Worm (Caenorhabditis elegans): ENCODE data around the gene Y38C1AA.12.

Gene Y38C1AA.12

DNA sequence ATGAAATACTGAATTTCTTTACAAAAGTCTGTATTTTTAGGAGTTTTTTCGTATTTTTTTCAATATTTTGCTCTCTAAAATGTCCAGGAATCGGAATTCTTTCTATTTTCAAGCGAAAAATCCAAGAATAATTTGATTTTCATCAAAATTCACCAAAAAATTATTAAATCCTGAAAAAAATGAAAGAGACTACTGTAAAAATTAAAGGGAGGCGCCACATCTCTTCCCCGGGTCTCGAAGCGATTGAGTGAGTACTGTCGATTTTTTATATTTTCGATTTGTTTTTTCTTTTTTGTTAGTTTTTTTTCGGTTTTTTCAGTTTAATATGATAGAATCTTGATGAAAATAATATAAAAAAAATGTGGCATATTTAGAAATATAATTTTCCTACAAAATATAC, 8.5 kb upstream of the Y38C1AA.12 start:
- no peak for TF ChIP-seq unc-62 (GFP tag; optimal IDR thresholded peaks at IDR 0.05)

DNA sequence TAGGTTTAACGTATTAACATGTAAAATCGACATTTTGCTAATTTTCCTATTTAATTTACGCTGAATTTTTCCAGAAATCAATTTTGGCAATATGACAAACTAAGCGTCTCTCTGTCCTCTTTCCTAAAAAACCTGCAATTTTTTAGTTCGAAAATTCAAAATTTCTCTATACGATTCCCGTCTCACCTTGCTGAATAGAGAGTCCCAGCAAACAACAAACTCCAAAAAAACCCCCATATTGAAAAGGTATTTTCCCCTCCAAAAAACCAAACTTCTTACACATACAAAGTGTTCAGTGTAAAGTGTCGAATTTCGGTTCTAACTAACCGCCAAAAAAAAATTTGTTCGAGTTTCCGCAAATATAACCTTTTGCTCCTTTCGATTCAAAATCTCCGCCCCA, 7.9 kb upstream of the Y38C1AA.12 start, which contains the start of gene pnc-1:
TSS of gene pnc-1 (plus strand) at position 301 of the 400 bp plus-strand sequence.
- TF ChIP-seq unc-62 (GFP tag; optimal IDR thresholded peaks at IDR 0.05): no peak

DNA sequence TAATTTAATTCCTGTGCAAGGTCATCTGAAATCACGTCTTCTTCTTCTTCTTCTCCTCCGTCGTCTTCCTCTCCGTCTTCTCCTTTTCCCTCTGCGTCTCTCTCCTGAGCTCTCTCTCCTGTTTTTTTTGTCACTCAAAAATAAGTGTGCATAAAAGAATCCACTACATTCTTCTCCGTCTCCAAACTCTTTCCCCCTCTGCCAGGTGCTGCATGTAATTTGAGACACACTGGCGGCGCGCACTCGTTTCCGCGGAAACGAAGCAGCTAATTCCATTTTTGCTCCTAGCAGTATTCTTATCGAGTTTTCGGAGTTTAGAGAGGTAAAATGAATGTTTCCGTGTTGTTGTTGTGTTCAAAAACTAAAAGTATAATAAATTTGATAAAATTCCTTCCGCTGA, 5.9 kb upstream of the Y38C1AA.12 start:
- TF ChIP-seq unc-62 (GFP tag; optimal IDR thresholded peaks at IDR 0.05): no peak

DNA sequence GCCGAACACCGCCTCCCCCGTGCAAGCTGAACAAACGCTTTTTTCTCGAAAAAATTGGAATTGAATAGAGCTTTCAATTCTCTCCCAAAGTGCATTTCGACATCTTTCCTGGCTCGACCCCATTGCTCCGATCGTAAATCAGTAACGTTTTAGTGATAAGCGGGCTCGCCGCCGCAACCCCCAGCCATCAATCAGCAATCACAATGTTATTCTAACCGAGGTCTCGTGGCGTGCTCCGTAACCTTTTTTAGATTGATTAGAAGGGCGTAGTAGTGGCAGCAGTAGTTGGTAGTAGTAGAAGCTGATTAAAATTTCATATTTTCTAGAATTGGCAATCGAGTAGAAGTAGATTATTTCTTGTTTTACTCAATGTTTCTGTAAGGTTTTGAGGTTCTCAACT, 4.7 kb upstream of the Y38C1AA.12 start:
- TF ChIP-seq unc-62 (GFP tag; optimal IDR thresholded peaks at IDR 0.05): no peak

DNA sequence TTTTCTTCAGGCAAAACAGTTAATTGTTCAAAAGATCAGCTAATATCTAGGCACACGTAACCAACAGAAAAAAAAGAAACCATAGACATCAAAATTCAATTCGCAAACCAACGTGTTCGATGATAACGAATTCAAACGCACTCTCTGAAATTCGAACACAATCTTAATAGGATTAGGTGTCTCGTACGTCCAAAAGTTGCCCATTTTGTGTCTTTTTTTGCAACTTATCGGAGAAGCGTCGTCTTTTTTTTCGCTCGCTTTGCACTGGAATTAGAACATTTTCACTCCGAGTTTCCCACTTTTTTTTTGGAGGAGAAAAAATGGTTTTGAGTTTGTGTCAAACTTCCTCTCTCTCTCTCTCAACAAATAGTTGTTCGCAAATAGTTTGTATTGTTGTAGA, 3.0 kb upstream of the Y38C1AA.12 start:
- no peak for TF ChIP-seq unc-62 (GFP tag; optimal IDR thresholded peaks at IDR 0.05)

DNA sequence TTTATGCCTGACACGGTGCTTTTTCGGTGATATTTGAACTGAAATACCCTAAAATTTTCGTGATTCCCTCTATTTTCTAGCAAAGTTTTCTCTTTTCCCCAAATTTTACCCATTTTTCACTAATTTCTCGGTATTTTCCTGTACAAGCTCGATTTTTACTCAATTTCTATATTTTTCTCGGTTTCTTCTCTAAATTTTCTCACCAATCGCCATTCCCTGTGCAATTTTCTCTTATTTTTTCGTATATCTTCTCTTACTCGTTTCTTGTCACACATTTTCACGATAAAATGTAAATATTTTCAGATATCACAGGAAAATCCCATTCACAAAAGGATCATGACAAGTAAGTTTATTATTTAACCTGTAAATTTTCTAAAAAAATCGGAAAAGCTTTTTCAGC, 2.4 kb downstream of the Y38C1AA.12 start, which contains the start of gene csn-3:
TSS of gene csn-3 (plus strand) at position 301 of the 400 bp plus-strand sequence.
- TF ChIP-seq unc-62 (GFP tag; optimal IDR thresholded peaks at IDR 0.05): no peak

DNA sequence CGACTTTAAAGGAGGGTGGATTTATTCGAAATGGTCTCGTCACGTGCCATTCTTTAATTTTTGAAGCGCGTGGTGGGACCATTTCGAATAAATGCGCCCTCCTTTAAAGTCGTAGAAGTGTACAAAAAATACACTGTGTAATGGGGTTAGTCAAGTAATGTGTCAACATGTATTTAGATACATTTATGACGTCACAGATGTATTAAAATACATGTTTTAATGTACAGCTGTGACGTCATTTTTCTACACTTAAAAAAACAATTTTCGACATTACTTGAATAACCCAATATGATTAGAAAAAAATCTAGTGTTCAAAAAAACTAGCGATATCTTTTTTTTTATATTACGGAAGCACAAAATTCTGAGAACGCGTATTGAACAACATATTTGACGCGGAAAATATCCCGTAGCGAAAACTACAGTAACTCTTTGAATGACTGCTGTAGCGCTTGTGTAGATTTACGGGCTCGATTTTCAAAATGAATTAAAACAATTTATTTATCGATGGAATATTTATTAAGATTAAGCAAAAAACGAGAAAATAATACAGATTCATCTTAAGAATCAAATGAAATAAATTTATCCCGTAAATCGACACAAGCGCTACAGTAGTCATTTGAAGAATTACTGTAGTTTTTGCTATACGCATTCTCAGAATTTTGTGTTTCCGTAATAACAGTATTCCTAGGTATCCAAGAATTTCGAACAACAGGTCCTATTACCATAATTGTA, 11.0 kb downstream of the Y38C1AA.12 start, which contains the start of gene gfrp-1:
TSS of gene gfrp-1 (plus strand) at position 682 of the 732 bp plus-strand sequence.
- TF ChIP-seq unc-62 (GFP tag; optimal IDR thresholded peaks at IDR 0.05): no peak

DNA sequence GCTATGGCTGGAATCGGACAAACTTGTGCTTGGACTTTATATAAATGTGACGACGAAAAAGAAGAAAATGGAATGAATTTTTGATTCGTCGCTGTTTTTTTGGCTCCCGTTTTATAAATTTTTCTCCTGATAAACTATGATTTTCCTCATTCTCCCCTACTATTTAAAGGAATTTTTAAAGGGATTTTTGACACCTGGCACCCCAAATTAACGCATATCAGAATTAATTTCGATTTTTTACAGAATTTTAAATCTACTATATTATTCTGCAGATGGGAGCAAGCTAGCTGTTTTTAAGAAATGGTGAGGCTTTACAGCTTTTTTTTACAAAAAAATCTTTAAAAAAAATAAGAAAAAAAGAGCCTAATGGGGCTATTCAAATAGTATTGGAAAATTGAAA, 12.9 kb downstream of the Y38C1AA.12 start, which contains the start of gene coa-1:
TSS of gene coa-1 (plus strand) at position 301 of the 400 bp plus-strand sequence.
- no peak for TF ChIP-seq unc-62 (GFP tag; optimal IDR thresholded peaks at IDR 0.05)

DNA sequence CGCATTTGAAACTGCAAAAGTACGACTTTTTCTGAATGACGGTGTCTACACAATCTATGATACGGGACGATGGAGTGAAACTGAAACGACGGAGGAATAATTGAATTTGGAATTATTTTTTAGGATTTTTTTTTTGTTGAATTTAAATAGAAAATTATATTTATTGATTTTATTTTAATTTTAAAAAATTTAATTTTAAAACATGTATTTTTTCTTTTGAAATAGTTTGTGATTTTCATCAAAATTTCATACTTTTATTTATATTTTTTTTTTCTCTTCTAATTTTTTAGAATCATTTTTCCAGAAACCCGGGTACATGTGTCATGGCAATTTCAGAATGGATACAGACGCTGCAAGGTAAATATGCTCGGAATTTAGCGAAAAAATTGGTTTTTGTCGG, 15.8 kb downstream of the Y38C1AA.12 start, which contains the start of gene Y38C1AA.1:
TSS of gene Y38C1AA.1 (plus strand) at position 301 of the 400 bp plus-strand sequence.
- no peak for TF ChIP-seq unc-62 (GFP tag; optimal IDR thresholded peaks at IDR 0.05)

DNA sequence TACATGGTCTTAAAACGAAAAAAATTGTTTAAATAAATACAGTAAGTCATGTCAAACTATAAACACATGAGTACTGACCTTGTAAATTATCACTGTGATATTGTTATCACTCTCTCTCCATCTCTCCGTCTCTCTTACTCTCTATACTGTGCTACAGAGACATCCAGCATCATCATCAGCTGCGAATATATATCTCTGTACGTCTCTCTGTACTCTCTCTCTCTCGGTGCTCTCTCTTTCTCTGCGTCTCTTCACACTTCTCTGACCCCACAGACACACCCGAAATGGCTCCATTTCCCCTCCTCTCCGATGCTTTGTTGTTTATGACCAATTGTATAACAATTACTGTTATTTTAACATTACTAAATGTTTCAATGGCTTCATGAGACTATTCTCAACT, 18.5 kb downstream of the Y38C1AA.12 start:
- no peak for TF ChIP-seq unc-62 (GFP tag; optimal IDR thresholded peaks at IDR 0.05)

DNA sequence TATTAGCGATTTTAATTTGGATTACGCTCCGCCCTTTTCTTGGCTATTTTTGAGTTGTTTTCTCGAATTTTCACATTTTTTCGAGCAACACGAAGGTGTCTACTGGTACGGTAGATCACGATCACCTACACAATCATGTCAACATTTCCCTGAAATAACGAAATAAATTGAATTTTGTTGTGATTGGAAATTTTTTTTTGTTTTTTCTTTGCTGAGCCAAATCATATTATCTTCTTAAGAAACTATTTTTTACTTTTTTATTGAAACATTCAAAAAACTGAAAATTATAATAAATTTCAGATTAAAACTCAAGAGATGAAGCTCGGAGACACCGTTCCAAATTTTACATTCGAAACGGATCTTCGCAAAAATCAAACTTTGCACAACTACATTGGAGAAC, 26.2 kb downstream of the Y38C1AA.12 start, which contains the start of gene prdx-6:
TSS of gene prdx-6 (plus strand) at position 301 of the 400 bp plus-strand sequence.
- no peak for TF ChIP-seq unc-62 (GFP tag; optimal IDR thresholded peaks at IDR 0.05)

DNA sequence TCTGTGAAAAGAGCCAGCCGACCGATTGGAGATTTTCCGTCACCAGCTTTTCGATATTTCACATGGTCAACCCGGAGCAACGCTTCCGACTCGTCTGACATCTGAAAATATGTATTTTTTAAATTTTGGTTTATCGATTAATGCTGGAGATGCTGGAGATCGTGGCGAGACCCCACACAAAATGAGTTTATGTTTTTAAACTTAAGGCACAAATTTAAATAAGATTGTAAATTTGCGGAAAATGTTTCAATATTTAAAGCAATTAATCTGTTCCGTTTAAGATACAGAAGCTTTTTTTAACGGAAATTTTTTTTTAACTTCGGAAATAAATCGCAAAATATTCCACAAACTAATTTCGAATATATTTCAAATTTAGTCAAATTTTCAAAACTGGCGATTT, 39.6 kb downstream of the Y38C1AA.12 start, which contains the start of gene gtf-2H1:
TSS of gene gtf-2H1 (minus strand) at position 101 of the 400 bp plus-strand sequence.
- no peak for TF ChIP-seq unc-62 (GFP tag; optimal IDR thresholded peaks at IDR 0.05)

DNA sequence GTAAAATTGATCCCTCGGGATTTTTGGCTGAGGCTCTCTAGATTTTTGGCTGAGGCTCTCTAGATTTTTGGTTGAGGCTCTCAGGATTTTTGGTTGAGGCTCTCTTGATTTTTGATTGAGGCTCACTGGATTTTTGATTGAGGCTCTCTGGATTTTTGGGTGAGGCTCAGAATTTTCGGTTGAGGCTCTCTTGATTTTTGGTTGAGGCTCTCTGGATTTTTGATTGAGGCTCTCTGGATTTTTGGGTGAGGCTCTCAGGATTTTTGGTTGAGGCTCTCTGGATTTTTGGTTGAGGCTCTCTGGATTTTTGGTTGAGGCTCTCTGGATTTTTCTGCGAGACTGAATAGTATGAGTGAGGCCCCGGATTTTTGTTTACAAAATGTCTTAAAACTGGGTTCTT, 44.1 kb downstream of the Y38C1AA.12 start:
- no peak for TF ChIP-seq unc-62 (GFP tag; optimal IDR thresholded peaks at IDR 0.05)

DNA sequence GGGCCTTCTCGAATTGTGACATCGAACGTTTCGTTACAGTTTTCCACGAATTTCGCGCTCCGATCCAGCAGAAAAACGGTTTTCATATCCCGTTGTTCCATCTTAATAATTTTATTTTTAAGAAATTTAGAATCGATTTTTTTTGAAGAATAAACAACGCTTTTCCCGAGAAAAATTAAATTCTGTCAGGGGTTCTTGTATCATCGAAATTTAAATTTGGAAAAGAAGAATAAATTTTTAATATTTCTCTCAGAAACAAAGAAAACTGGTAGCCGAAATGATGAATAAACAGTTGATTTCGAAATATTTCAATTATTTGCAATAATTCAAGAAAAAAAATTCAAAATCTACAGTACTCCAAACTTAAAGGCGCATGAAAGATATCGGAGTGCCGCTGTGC, 45.3 kb downstream of the Y38C1AA.12 start, which contains the start of gene ints-13:
TSS of gene ints-13 (minus strand) at position 101 of the 400 bp plus-strand sequence.
- TF ChIP-seq unc-62 (GFP tag; optimal IDR thresholded peaks at IDR 0.05): no peak

DNA sequence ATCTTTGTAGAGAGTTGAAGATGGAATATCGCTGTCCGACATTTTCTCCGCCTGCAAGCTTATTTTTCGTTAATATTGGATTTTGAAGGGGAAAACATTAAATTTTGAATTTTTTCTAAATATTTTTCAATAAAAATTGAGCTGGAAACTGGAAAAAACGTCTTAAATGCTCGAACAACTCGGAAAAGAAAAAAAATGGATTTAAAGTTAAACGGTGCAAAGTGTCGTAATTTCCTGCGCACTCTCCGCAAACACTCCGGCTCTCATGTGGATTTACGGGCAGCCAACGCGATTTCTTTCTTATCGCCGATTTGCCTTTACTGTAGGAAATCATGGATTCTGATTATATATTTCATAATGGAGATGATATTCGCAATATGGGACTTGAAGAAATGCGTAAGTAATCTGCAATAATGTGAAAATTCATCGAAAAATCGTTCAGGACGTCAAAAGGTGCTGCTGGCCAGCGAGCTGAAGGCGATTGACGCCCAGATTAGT, 48.2 kb downstream of the Y38C1AA.12 start, which contains the start of the genes fnta-1 and cogc-8:
TSS of gene fnta-1 (minus strand) at position 51 of the 498 bp plus-strand sequence.
TSS of gene cogc-8 (plus strand) at position 195 of the 498 bp plus-strand sequence.
- TF ChIP-seq unc-62 (GFP tag; optimal IDR thresholded peaks at IDR 0.05): no peak

DNA sequence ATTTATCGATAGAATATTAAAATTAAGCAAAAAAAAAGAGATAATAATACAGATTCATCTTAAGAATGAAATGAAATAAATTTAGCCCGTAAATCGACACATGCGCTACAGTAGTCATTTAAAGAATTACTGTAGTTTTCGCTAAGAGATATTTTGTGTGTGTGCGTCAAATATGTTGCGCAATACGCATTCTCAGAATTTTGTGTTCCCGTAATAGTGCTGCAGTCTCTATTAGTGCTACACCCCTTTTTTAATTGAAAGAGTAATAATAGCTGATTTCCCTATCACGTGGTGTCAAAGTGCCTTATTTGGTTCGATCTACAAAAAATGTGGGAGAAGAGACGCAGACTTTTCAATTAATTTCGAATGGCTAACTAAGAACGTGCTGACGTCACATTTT, 52.2 kb downstream of the Y38C1AA.12 start:
- TF ChIP-seq unc-62 (GFP tag; optimal IDR thresholded peaks at IDR 0.05): no peak

Measured in whole organism, dauer.